Fruit fly (Drosophila melanogaster) whole organism, embryonic: Measurements from ENCODE around the gene HP1c.

ENCODE experiments used
- Rfx ChIP-seq: fragments of 200-800 bp; sonication (Bioruptor generic); IDR thresholded peaks from 2 replicates; pipeline ENCODE4 v1.3.6; 2022; ENCODE audit warnings: missing biosample characterization, missing genetic modification characterization
- tup ChIP-seq: fragments of 200-800 bp; sonication (Bioruptor generic); optimal IDR thresholded peaks from 2 replicates; lab custom pipeline; 2016; ENCODE audit warnings: missing biosample characterization, mild to moderate bottlenecking, missing genetic modification characterization, moderate library complexity

DNA sequence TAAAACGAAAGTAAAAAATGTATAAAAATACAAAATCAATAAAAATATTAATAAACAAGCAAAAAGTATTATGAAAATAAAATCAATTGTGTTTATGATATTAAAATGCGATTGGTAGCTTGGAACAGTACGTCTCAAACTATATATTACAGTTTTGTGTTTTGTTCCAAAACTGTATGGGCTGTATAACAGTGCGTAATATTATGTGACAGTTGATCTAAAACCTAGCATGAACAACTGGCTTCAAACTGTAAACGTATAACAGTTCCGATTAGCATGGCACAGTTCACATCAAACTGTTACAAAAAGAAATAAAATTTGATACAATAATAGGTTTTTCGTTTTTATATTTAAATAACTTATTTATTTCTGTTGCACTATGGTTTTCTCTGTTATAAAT lies 48.5 kb downstream of the HP1c start:
- TF ChIP-seq Rfx (GFP tag; lab: Robert Waterston, UW): no peak
- TF ChIP-seq tup (GFP tag; lab: Kevin White, UChicago): no peak
